Fruit fly (Drosophila melanogaster): ENCODE results near the gene CG13992.

Gene CG13992

dm6 chr2L:5979957-5980861, 12.7 kb upstream of the CG13992 start (continued):
- TF ChIP-seq CG4707 (GFP tag; optimal IDR thresholded peaks at IDR 0.05) (peak; percentile 11), CG3281 (GFP tag; optimal IDR thresholded peaks at IDR 0.05) (peak; percentile 34), yki (optimal IDR thresholded peaks at IDR 0.05) (peak; percentile 48), CG15479 (GFP tag; optimal IDR thresholded peaks at IDR 0.05) (peak; percentile 21), odd (GFP tag; optimal IDR thresholded peaks at IDR 0.05) (peak; percentile 57), HmgZ (tag; optimal IDR thresholded peaks at IDR 0.05) (peak; percentile 31), Hr51 (GFP tag; optimal IDR thresholded peaks at IDR 0.05) (peak in 1 of 2 experiments; percentile 7), Dad (GFP tag; optimal IDR thresholded peaks at IDR 0.05) (peak; percentile 21), CG10147 (GFP tag; optimal IDR thresholded peaks at IDR 0.05) (peak; percentile 26), Med (GFP tag) (peak; percentile 87), lab (GFP tag; optimal IDR thresholded peaks at IDR 0.05) (peak; percentile 73), CG15269 (tag; optimal IDR thresholded peaks at IDR 0.05) (peak; percentile 4), CG8388 (GFP tag; optimal IDR thresholded peaks at IDR 0.05) (peak; percentile 9), CG10462 (GFP tag; optimal IDR thresholded peaks at IDR 0.05) (no peak), CG1024 (GFP tag; IDR thresholded peaks at IDR 0.05) (no peak), CG4328 (GFP tag; optimal IDR thresholded peaks at IDR 0.05) (peak; percentile 0), nerfin-1 (tag; optimal IDR thresholded peaks at IDR 0.05) (peak; percentile 32), lilli (GFP tag; optimal IDR thresholded peaks at IDR 0.05) (peak; percentile 9), pfk (GFP tag; optimal IDR thresholded peaks at IDR 0.05) (peak; percentile 42), Mrtf (GFP tag; IDR thresholded peaks at IDR 0.05) (no peak), jumu (GFP tag; optimal IDR thresholded peaks at IDR 0.05) (peak; percentile 12), D19B (GFP tag; optimal IDR thresholded peaks at IDR 0.05) (no peak), CG12769 (tag; optimal IDR thresholded peaks at IDR 0.05) (peak; percentile 23), cg (GFP tag; optimal IDR thresholded peaks at IDR 0.05) (peak; percentile 92), her (GFP tag; optimal IDR thresholded peaks at IDR 0.05) (peak; percentile 65), Hand (GFP tag; optimal IDR thresholded peaks at IDR 0.05) (peak; percentile 64), gsb (GFP tag; IDR thresholded peaks at IDR 0.05) (no peak), CG33557 (GFP tag; optimal IDR thresholded peaks at IDR 0.05) (peak; percentile 32), gsb-n (tag; optimal IDR thresholded peaks at IDR 0.05) (peak; percentile 5), chm (GFP tag; IDR thresholded peaks at IDR 0.05) (no peak), Eip74EF (GFP tag; optimal IDR thresholded peaks at IDR 0.05) (peak in 1 of 2 experiments; percentile 62), CG6854 (GFP tag; optimal IDR thresholded peaks at IDR 0.05) (peak; percentile 65), onecut (GFP tag; IDR thresholded peaks at IDR 0.05) (peak; percentile 8; the same call in 1 of the 2 replicates), nom (GFP tag; optimal IDR thresholded peaks at IDR 0.05) (peak; percentile 85), HLHmδ (GFP tag; optimal IDR thresholded peaks at IDR 0.05) (peak; percentile 83), Mes4 (GFP tag; optimal IDR thresholded peaks at IDR 0.05) (peak; percentile 10), Lhr (GFP tag; optimal IDR thresholded peaks at IDR 0.05) (no peak), Fer1 (GFP tag; optimal IDR thresholded peaks at IDR 0.05) (peak; percentile 82), mirr (GFP tag; optimal IDR thresholded peaks at IDR 0.05) (peak; percentile 56), salm (tag; optimal IDR thresholded peaks at IDR 0.05) (peak; percentile 42), CG6813 (GFP tag; optimal IDR thresholded peaks at IDR 0.05) (peak; percentile 64), Blimp-1 (GFP tag; optimal IDR thresholded peaks at IDR 0.05) (peak; percentile 4), Chrac-16 (GFP tag; optimal IDR thresholded peaks at IDR 0.05) (no peak), Sin3A (optimal IDR thresholded peaks at IDR 0.05) (peak; percentile 3), Trl (optimal IDR thresholded peaks at IDR 0.05) (peak; percentile 97 to 98), Trl (GFP tag; optimal IDR thresholded peaks at IDR 0.05) (peak; percentile 62), CG31388 (GFP tag; optimal IDR thresholded peaks at IDR 0.05) (no peak), CG30020 (tag; optimal IDR thresholded peaks at IDR 0.05) (no peak)
